Worm (Caenorhabditis elegans): Measurements from ENCODE around the gene Y37E11B.6.
"Not testable (repeated sequence)": the region's sequence is repeated elsewhere in the genome, so short reads cannot be mapped to it uniquely, and the experiment has no call there.

The Y37E11B.6 gene

DNA sequence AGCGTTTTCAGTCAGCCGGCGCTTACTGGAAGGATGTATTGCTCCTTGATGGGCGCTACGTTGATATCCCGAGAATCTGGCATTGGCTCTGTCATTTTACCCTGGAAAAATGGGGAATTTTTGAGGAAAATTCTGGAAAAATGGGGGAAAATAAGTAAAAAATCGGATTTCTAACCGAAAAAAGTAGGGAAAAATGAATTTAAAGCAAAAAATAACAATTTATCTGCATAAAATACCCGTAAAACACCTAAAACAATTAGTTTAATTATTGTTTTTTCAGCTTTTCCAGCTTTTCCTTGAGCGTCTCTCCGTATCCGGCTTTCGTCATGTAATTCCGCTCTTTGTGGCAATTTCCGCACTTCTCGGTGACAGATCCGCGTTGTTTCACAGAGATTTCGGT lies 654 bp downstream of the Y37E11B.6 start, which contains the start of gene Y37E11B.5:
Gene Y37E11B.5, minus strand, starts transcription at position 101 of the 400 bp plus-strand sequence.
- TF ChIP-seq ceh-2 (tag; optimal IDR thresholded peaks at IDR 0.05), result no peak
- no peak for TF ChIP-seq madf-2 (tag; optimal IDR thresholded peaks at IDR 0.05)
- no peak for TF ChIP-seq sdc-2 (tag; optimal IDR thresholded peaks at IDR 0.05)
- TF ChIP-seq mec-3 (tag; optimal IDR thresholded peaks at IDR 0.05; ENCODE audit: borderline replicate concordance), result no peak
- no peak for TF ChIP-seq ceh-14 (tag; optimal IDR thresholded peaks at IDR 0.05)
- no peak for TF ChIP-seq ets-4 (tag; optimal IDR thresholded peaks at IDR 0.05)

DNA sequence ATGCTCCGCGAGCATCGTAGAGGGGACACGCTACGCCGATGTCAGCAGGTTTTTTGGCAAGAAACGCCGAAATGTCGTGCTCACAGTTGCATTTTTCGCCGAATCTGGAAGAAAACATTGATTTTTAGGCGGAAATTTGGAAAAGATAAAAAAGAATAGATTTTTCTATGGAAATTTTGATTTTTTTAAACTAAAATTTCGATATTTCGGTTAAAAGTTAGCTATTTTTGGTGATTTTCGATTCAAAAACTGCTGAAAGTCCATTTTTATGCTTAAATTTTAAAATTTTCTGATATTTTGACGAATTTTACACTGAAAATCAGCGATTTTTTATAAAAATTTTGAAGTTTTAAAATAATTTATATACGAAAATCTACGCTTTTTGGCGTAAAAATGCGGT lies 1.8 kb downstream of the Y37E11B.6 start:
- no peak for TF ChIP-seq dmd-4 (tag; optimal IDR thresholded peaks at IDR 0.05; ENCODE audit: borderline replicate concordance)
- TF ChIP-seq lim-6 (tag; optimal IDR thresholded peaks at IDR 0.05), result no peak
- no peak for TF ChIP-seq pha-2 (tag; optimal IDR thresholded peaks at IDR 0.05)
- TF ChIP-seq C08G9.2 (tag; optimal IDR thresholded peaks at IDR 0.05), result no peak

DNA sequence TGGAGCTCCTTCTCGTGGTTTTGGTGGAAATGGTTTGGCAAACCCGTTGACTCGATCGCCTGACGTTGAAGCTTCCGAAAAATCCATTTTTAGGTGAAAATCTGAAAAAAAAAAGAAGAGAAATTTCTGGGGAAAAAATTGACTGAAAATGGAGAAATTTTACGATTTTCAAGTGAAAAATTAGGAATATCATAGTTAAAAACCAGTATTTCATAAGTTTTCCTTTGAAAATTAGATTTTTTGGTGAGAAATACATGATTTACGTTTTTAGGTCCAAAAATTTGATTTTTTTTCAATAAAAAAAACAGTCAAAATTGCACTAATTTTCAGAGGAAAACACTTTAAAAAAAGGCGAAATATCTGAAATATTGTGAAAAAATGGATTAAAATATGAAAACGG lies 5.6 kb downstream of the Y37E11B.6 start, which contains the start of gene taf-2:
Gene taf-2, minus strand, starts transcription at position 101 of the 400 bp plus-strand sequence.
- no peak for TF ChIP-seq ceh-2 (tag; optimal IDR thresholded peaks at IDR 0.05)
- no peak for TF ChIP-seq K02D7.2 (tag; optimal IDR thresholded peaks at IDR 0.05)
- no peak for TF ChIP-seq hlh-6 (tag; optimal IDR thresholded peaks at IDR 0.05)
- no peak for TF ChIP-seq pha-2 (tag; optimal IDR thresholded peaks at IDR 0.05)
- TF ChIP-seq tbx-7 (tag; optimal IDR thresholded peaks at IDR 0.05), result no peak
- no peak for TF ChIP-seq dve-1 (tag; optimal IDR thresholded peaks at IDR 0.05)
- TF ChIP-seq ceh-31 (tag; optimal IDR thresholded peaks at IDR 0.05), result no peak
- no peak for TF ChIP-seq lin-11 (tag; optimal IDR thresholded peaks at IDR 0.05)
- no peak for TF ChIP-seq ztf-16 (tag; optimal IDR thresholded peaks at IDR 0.05)
- TF ChIP-seq ceh-14 (tag; optimal IDR thresholded peaks at IDR 0.05), result no peak
- TF ChIP-seq pqm-1 (tag; optimal IDR thresholded peaks at IDR 0.05), result no peak
- no peak for TF ChIP-seq fkh-10 (GFP tag; optimal IDR thresholded peaks at IDR 0.05)
- TF ChIP-seq unc-3 (GFP tag; conservative IDR thresholded peaks at IDR 0.05), result no peak
- TF ChIP-seq unc-3 (tag; optimal IDR thresholded peaks at IDR 0.05), result no peak

DNA sequence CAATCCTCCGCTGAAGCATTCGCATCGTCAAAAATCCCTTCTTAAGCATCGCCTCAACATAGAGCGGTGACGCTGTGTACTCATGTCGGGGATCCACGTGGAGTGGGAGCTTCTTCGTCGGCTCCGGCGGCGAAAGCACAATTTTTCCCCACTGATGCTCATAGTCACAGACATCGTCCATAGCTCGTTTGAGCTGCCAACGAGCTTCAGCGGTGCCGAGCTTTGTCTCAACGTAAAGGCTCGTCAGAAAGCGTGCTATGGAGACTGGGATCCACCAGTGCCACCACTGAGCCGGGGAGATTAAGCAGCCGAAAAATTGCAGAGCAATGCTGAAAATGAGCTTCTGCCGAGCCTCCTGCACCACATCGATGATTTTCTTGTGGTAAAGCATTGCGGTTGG lies 8.3 kb downstream of the Y37E11B.6 start:
- TF ChIP-seq ceh-9 (tag; optimal IDR thresholded peaks at IDR 0.05) (no peak), ztf-16 (tag; optimal IDR thresholded peaks at IDR 0.05) (no peak)

DNA sequence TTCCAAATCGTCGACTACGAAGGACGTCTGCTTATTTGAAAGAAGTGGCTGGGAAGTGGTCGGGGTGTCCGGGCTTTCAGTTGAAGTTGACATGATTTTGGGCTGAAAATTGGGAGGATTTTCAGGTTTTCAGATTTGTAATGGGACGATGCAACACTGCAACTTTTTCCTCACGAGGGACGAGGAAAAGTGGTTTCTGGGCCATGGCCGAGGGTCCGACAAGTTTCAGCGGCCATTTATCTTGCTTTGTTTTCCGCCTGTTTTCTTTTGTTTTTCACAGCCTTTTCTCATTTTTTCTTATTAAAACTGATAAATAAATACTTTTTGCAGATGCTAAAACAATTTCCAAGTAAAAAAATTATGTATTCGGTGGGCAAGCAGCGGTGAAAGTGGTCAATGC lies 16.3 kb downstream of the Y37E11B.6 start, which contains the start of gene blos-7:
Gene blos-7, minus strand, starts transcription at position 101 of the 400 bp plus-strand sequence.
- TF ChIP-seq syd-9 (tag; optimal IDR thresholded peaks at IDR 0.05); K09A11.1 (tag; optimal IDR thresholded peaks at IDR 0.05; ENCODE audit: insufficient read depth); nhr-232 (tag; optimal IDR thresholded peaks at IDR 0.05): not testable (repeated sequence)

DNA sequence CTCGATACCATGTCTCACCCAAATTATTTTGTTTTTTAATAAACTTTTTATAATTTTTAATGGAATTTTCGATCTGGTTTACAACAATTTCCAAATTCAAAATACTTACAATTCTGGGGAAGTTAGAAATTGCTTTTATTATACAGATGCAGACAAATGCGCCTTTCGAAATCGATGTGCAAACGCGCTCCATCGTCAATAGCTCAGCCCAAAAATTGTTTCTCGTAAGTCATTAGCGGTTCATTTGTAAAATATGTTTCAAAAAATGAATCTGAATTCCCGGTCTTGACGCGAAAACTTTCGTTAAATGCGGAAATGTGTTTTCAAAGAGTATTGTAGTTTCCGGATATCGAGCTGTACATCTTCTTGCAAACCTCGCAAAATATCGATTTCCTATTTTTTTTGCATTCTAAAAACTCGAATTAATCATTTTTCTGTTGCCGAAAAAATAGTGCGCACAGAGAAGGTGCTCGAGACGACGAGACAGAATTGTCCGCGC lies 19.6 kb downstream of the Y37E11B.6 start, which contains the start of gene Y37E11B.1:
Gene Y37E11B.1, plus strand, starts transcription at position 145 of the 499 bp plus-strand sequence.
- TF ChIP-seq ceh-19 (GFP tag; optimal IDR thresholded peaks at IDR 0.05), result no peak

DNA sequence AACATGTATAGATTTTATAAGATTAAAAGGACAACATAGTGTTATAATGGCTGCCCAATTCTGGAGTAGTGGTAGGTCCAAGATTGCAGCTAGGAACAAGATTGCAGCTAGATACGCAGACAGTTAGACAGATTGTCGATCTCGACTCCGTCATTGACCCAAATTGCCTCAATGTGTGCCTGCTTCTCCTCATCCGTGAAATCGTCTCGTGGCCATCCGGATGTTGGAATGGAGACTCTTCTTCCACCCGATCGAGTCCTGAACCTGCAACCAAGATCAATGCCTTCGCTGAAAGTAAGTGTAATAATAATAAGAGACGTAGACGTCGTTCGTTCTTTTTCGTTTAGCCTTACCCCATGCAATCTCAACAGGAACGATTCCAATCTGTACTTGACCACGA lies 20.4 kb downstream of the Y37E11B.6 start:
- TF ChIP-seq hlh-13 (GFP tag; optimal IDR thresholded peaks at IDR 0.05), result no peak
- no peak for TF ChIP-seq unc-42 (tag; optimal IDR thresholded peaks at IDR 0.05)
- no peak for TF ChIP-seq pha-4 (tag; optimal IDR thresholded peaks at IDR 0.05)
- TF ChIP-seq ztf-16 (tag; optimal IDR thresholded peaks at IDR 0.05), result no peak
- no peak for TF ChIP-seq elt-4 (tag; optimal IDR thresholded peaks at IDR 0.05)
- TF ChIP-seq fax-1 (tag; optimal IDR thresholded peaks at IDR 0.05), result no peak
- no peak for TF ChIP-seq ets-4 (tag; optimal IDR thresholded peaks at IDR 0.05)
- no peak for TF ChIP-seq che-1 (tag; optimal IDR thresholded peaks at IDR 0.05)
- no peak for TF ChIP-seq K02D7.2 (tag; optimal IDR thresholded peaks at IDR 0.05)
- no peak for TF ChIP-seq fkh-6 (tag; optimal IDR thresholded peaks at IDR 0.05)
- TF ChIP-seq pag-3 (tag; optimal IDR thresholded peaks at IDR 0.05; ENCODE audit: borderline replicate concordance), result no peak

All from whole organism, late embryonic.